Worm (Caenorhabditis elegans) whole organism, L4 larva: ENCODE measurements around the gene nlp-68.

Experiments used
- R02D3.7 ChIP-seq: fragments of 150-350 bp; sonication (generic microtip); optimal IDR thresholded peaks from 3 replicates; lab custom pipeline; 2014; ENCODE audit warnings: missing biosample characterization, missing genetic modification characterization
- ZK337.2 ChIP-seq: fragments of 200-800 bp; sonication (Bioruptor generic); IDR thresholded peaks from 2 replicates; pipeline ENCODE4 v1.3.6; 2022; ENCODE audit warnings: missing genetic modification reagents, missing genetic modification characterization, missing compliant biosample characterization
- ZK546.5 ChIP-seq, 2 experiments: sonication (generic microtip); optimal IDR thresholded peaks; 2 replicates each; lab custom pipeline; 2017; ENCODE audit warnings: missing biosample characterization in 2 of 2, missing genetic modification characterization in 2 of 2
- attf-4 ChIP-seq: sonication (generic microtip); optimal IDR thresholded peaks from 3 replicates; lab custom pipeline; 2017; ENCODE audit warnings: missing biosample characterization, missing genetic modification characterization
- ces-1 ChIP-seq: fragments of 150-350 bp; sonication (generic microtip); optimal IDR thresholded peaks from 4 replicates; lab custom pipeline; 2014; ENCODE audit warnings: missing biosample characterization, missing genetic modification reagents, missing genetic modification characterization
- daf-8 ChIP-seq: fragments of 200-800 bp; sonication (Bioruptor generic); IDR thresholded peaks from 2 replicates; pipeline ENCODE4 v1.3.6; 2022; ENCODE audit warnings: missing genetic modification characterization, missing compliant biosample characterization
- dve-1 ChIP-seq: sonication (generic microtip); optimal IDR thresholded peaks from 2 replicates; lab custom pipeline; 2017; ENCODE audit warnings: antibody characterized with exemption, mild to moderate bottlenecking, missing genetic modification characterization, missing compliant biosample characterization; ENCODE audit not compliant: insufficient read depth
- egl-43 ChIP-seq: fragments of 200-800 bp; sonication (Bioruptor generic); IDR thresholded peaks from 2 replicates; pipeline ENCODE4 v1.3.6; 2022; ENCODE audit warnings: missing genetic modification reagents, missing genetic modification characterization, missing compliant biosample characterization
- jun-1 ChIP-seq: fragments of 150-350 bp; optimal IDR thresholded peaks from 2 replicates; lab custom pipeline; 2014; ENCODE audit warnings: missing biosample characterization, missing genetic modification reagents, missing genetic modification characterization
- nhr-76 ChIP-seq: fragments of 150-350 bp; optimal IDR thresholded peaks from 2 replicates; lab custom pipeline; 2014; ENCODE audit warnings: missing biosample characterization, missing genetic modification characterization
- unc-130 ChIP-seq: sonication (generic microtip); optimal IDR thresholded peaks from 2 replicates; lab custom pipeline; 2016; ENCODE audit warnings: missing genetic modification reagents, missing genetic modification characterization, missing compliant biosample characterization
- unc-39 ChIP-seq: sonication (generic microtip); optimal IDR thresholded peaks from 2 replicates; lab custom pipeline; 2017; ENCODE audit warnings: missing biosample characterization, missing genetic modification characterization

DNA sequence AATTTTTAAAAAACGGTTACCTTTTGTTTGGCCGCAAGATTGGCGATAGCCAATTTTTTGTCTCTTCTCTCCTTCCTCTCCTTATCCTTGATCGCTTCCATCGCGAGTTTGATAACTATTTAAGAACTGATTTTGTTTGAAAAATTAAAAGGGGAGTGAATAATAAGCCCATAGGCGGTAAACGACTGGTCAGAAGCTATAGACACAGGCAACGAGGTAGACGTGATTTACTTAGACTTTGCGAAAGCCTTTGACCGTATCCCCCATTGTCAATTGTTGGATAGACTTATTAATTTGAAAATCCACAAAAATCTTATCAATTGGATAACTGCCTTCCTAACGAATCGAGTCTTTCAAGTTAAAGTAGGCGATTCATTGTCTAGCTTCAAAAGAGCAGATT, 47.3 kb upstream of the nlp-68 start, which contains the start of gene Y45F3A.5:
- TF ChIP-seq unc-130 (GFP tag; lab: Kevin White, UChicago) (no peak), unc-39 (tag; lab: Kevin White, UChicago) (no peak), dve-1 (tag; lab: Kevin White, UChicago) (no peak), egl-43 (GFP tag; lab: Robert Waterston, UW) (no peak), attf-4 (tag; lab: Kevin White, UChicago) (no peak), R02D3.7 (tag; lab: Kevin White, UChicago) (no peak), ces-1 (GFP tag; lab: Kevin White, UChicago) (no peak), nhr-76 (tag; lab: Kevin White, UChicago) (no peak), daf-8 (GFP tag; lab: Robert Waterston, UW) (no peak), ZK337.2 (GFP tag; lab: Robert Waterston, UW) (no peak), ZK546.5 (tag; optimal IDR thresholded peaks at IDR 0.05; lab: Kevin White, UChicago) (no peak), jun-1 (no peak)
